Fruit fly (Drosophila melanogaster) whole organism, embryonic: ENCODE results near the gene Sirup.

Experiments used
- CG10209 ChIP-seq: fragments of 200-800 bp; sonication (Bioruptor generic); optimal IDR thresholded peaks from 3 replicates; lab custom pipeline; 2017; ENCODE audit warnings: missing biosample characterization, mild to moderate bottlenecking, missing genetic modification characterization, missing genetic modification reagents
- CG10431 ChIP-seq: fragments of 200-800 bp; sonication (Bioruptor generic); optimal IDR thresholded peaks from 3 replicates; lab custom pipeline; 2018; ENCODE audit warnings: missing biosample characterization, mild to moderate bottlenecking, missing genetic modification characterization
- CG12155 ChIP-seq: fragments of 200-800 bp; sonication (Bioruptor generic); optimal IDR thresholded peaks from 3 replicates; lab custom pipeline; 2016; ENCODE audit warnings: missing biosample characterization, missing genetic modification characterization
- CG13287 ChIP-seq: fragments of 200-800 bp; sonication (Bioruptor generic); IDR thresholded peaks from 2 replicates; pipeline ENCODE4 v1.3.6; 2022; ENCODE audit warnings: missing biosample characterization, missing genetic modification characterization; ENCODE audit not compliant: partially characterized antibody
- CG16813 ChIP-seq: fragments of 200-800 bp; sonication (Bioruptor generic); IDR thresholded peaks from 3 replicates; pipeline ENCODE4 v1.3.6; 2022; ENCODE audit warnings: missing biosample characterization, missing genetic modification characterization; ENCODE audit not compliant: partially characterized antibody
- CG17385 ChIP-seq: fragments of 200-800 bp; sonication (Bioruptor generic); optimal IDR thresholded peaks from 3 replicates; lab custom pipeline; 2018; ENCODE audit warnings: missing biosample characterization, mild to moderate bottlenecking, missing genetic modification characterization
- CG1792 ChIP-seq: fragments of 200-800 bp; sonication (Bioruptor generic); optimal IDR thresholded peaks from 2 replicates; lab custom pipeline; 2016; ENCODE audit warnings: missing biosample characterization, missing genetic modification characterization
- CG3407 ChIP-seq: fragments of 200-800 bp; sonication (Bioruptor generic); optimal IDR thresholded peaks from 2 replicates; lab custom pipeline; 2018; ENCODE audit warnings: missing biosample characterization, mild to moderate bottlenecking, missing genetic modification characterization
- CG34224 ChIP-seq: fragments of 200-800 bp; sonication (Bioruptor generic); IDR thresholded peaks from 3 replicates; pipeline ENCODE4 v1.3.6; 2022; ENCODE audit warnings: missing biosample characterization, missing genetic modification characterization; ENCODE audit not compliant: partially characterized antibody
- CG5245 ChIP-seq: fragments of 200-800 bp; sonication (Bioruptor generic); optimal IDR thresholded peaks from 3 replicates; lab custom pipeline; 2016; ENCODE audit warnings: missing biosample characterization, missing genetic modification characterization
- CG8924 ChIP-seq: fragments of 200-800 bp; optimal IDR thresholded peaks from 3 replicates; lab custom pipeline; 2019; ENCODE audit warnings: missing biosample characterization, mild to moderate bottlenecking, missing genetic modification characterization, moderate library complexity
- CG9932 ChIP-seq: fragments of 200-800 bp; sonication (Bioruptor generic); IDR thresholded peaks from 2 replicates; pipeline ENCODE4 v1.3.6; 2022; ENCODE audit warnings: missing biosample characterization, missing genetic modification characterization
- Deaf1 ChIP-seq: fragments of 200-800 bp; optimal IDR thresholded peaks from 3 replicates; lab custom pipeline; 2019; ENCODE audit warnings: missing biosample characterization, mild to moderate bottlenecking, missing genetic modification characterization, moderate library complexity
- Dll ChIP-seq: fragments of 200-800 bp; sonication (Bioruptor generic); IDR thresholded peaks from 4 replicates; pipeline ENCODE4 v1.3.6; 2022; ENCODE audit warnings: missing biosample characterization, missing genetic modification characterization; ENCODE audit not compliant: partially characterized antibody
- ERR ChIP-seq: fragments of 200-800 bp; sonication (Bioruptor generic); optimal IDR thresholded peaks from 2 replicates; lab custom pipeline; 2016; ENCODE audit warnings: missing biosample characterization, missing genetic modification characterization
- Gsc ChIP-seq: fragments of 200-800 bp; sonication (Bioruptor generic); IDR thresholded peaks from 2 replicates; pipeline ENCODE4 v1.3.6; 2022; ENCODE audit warnings: missing biosample characterization, missing genetic modification characterization
- HLHmδ ChIP-seq: fragments of 200-800 bp; sonication (Bioruptor generic); optimal IDR thresholded peaks from 2 replicates; lab custom pipeline; 2018; ENCODE audit warnings: missing biosample characterization, mild to moderate bottlenecking, missing genetic modification characterization, moderate library complexity
- Hr39 ChIP-seq: fragments of >200 bp; optimal IDR thresholded peaks from 2 replicates; lab custom pipeline; 2017
- Kr ChIP-seq: fragments of 200-800 bp; sonication (Bioruptor generic); optimal IDR thresholded peaks from 2 replicates; lab custom pipeline; 2017; ENCODE audit warnings: missing biosample characterization, mild to moderate bottlenecking, missing genetic modification characterization
- Med ChIP-seq: fragments of 200-800 bp; sonication (Bioruptor generic); peaks from one replicate; lab custom pipeline; 2016; ENCODE audit warnings: missing biosample characterization, missing genetic modification characterization, mild to moderate bottlenecking, inconsistent platforms, moderate library complexity
- NC2β ChIP-seq: fragments of 200-800 bp; sonication (Bioruptor generic); optimal IDR thresholded peaks from 2 replicates; lab custom pipeline; 2016; ENCODE audit warnings: missing biosample characterization, missing genetic modification characterization
- Nf-YC ChIP-seq: fragments of 200-800 bp; optimal IDR thresholded peaks from 3 replicates; lab custom pipeline; 2019; ENCODE audit warnings: missing biosample characterization, mild to moderate bottlenecking, missing genetic modification characterization, moderate library complexity
- PHDP ChIP-seq: fragments of 200-800 bp; sonication (Bioruptor generic); optimal IDR thresholded peaks from 3 replicates; lab custom pipeline; 2018; ENCODE audit warnings: missing biosample characterization, mild to moderate bottlenecking, missing genetic modification characterization, moderate library complexity
- Rx ChIP-seq: fragments of 200-800 bp; sonication (Bioruptor generic); IDR thresholded peaks from 2 replicates; pipeline ENCODE4 v1.3.6; 2022; ENCODE audit warnings: missing biosample characterization, missing genetic modification characterization
- Scr ChIP-seq: fragments of 200-800 bp; sonication (Bioruptor generic); IDR thresholded peaks from 2 replicates; pipeline ENCODE4 v1.3.6; 2022; ENCODE audit warnings: missing biosample characterization, missing genetic modification characterization; ENCODE audit not compliant: partially characterized antibody
- Sry-δ ChIP-seq: fragments of 200-800 bp; sonication (Bioruptor generic); optimal IDR thresholded peaks from 2 replicates; lab custom pipeline; 2016; ENCODE audit warnings: missing biosample characterization, missing genetic modification characterization
- amos ChIP-seq: fragments of 200-800 bp; sonication (Bioruptor generic); IDR thresholded peaks from 2 replicates; pipeline ENCODE4 v1.3.6; 2022; ENCODE audit warnings: missing biosample characterization, missing genetic modification characterization; ENCODE audit not compliant: partially characterized antibody
- ara ChIP-seq: fragments of 200-800 bp; sonication (Bioruptor generic); IDR thresholded peaks from 2 replicates; pipeline ENCODE4 v1.3.6; 2022; ENCODE audit warnings: missing biosample characterization, missing genetic modification characterization
- bbx ChIP-seq: fragments of 200-800 bp; sonication (Bioruptor generic); IDR thresholded peaks from 2 replicates; pipeline ENCODE4 v1.3.6; 2022; ENCODE audit warnings: missing biosample characterization, missing genetic modification characterization; ENCODE audit not compliant: partially characterized antibody
- croc ChIP-seq: fragments of 200-800 bp; sonication (Bioruptor generic); conservative IDR thresholded peaks from 3 replicates; pipeline ENCODE4 v1.3.6; 2022; ENCODE audit warnings: missing biosample characterization, missing genetic modification characterization
- da ChIP-seq: fragments of 200-800 bp; sonication (Bioruptor generic); optimal IDR thresholded peaks from 2 replicates; lab custom pipeline; 2016; ENCODE audit warnings: missing biosample characterization, missing genetic modification characterization
- dan ChIP-seq: fragments of 200-800 bp; sonication (Bioruptor generic); IDR thresholded peaks from 2 replicates; pipeline ENCODE4 v1.3.6; 2022; ENCODE audit warnings: missing biosample characterization, missing genetic modification characterization
- fd102C ChIP-seq: fragments of 200-800 bp; sonication (Bioruptor generic); optimal IDR thresholded peaks from 2 replicates; lab custom pipeline; 2018; ENCODE audit warnings: missing biosample characterization, mild to moderate bottlenecking, missing genetic modification characterization, moderate library complexity
- gce ChIP-seq: fragments of 200-800 bp; sonication (Bioruptor generic); IDR thresholded peaks from 3 replicates; pipeline ENCODE4 v1.3.6; 2022; ENCODE audit warnings: missing biosample characterization, missing genetic modification characterization
- knrl ChIP-seq: fragments of 200-800 bp; sonication (Bioruptor generic); IDR thresholded peaks from 3 replicates; pipeline ENCODE4 v1.3.6; 2022; ENCODE audit warnings: missing biosample characterization, missing genetic modification characterization; ENCODE audit not compliant: partially characterized antibody
- lov ChIP-seq, 2 experiments: fragments of 200-800 bp in 1 of 2; fragments of >200 bp in 1 of 2; sonication (Bioruptor generic) in 1 of 2; IDR thresholded peaks in 1 of 2; optimal IDR thresholded peaks in 1 of 2; 2 replicates in 1 of 2; 3 replicates in 1 of 2; pipeline versions ENCODE4 v1.3.6 to Lab custom; 2017 to 2022; ENCODE audit warnings: missing biosample characterization in 1 of 2, missing genetic modification characterization in 1 of 2
- mld ChIP-seq: fragments of 200-800 bp; sonication (Bioruptor generic); IDR thresholded peaks from 3 replicates; pipeline ENCODE4 v1.3.6; 2022; ENCODE audit warnings: missing biosample characterization, missing genetic modification characterization; ENCODE audit not compliant: partially characterized antibody
- nau ChIP-seq: fragments of 200-800 bp; sonication (Bioruptor generic); optimal IDR thresholded peaks from 3 replicates; lab custom pipeline; 2017; ENCODE audit warnings: missing biosample characterization, mild to moderate bottlenecking, missing genetic modification characterization, missing genetic modification reagents
- sens ChIP-seq: fragments of 200-800 bp; sonication (Bioruptor generic); peaks from one replicate; lab custom pipeline; 2016; ENCODE audit warnings: missing biosample characterization, missing genetic modification characterization
- so ChIP-seq: fragments of 200-800 bp; sonication (Bioruptor generic); IDR thresholded peaks from 3 replicates; pipeline ENCODE4 v1.3.6; 2022; ENCODE audit warnings: missing biosample characterization, missing genetic modification characterization
- ssp ChIP-seq: fragments of 200-800 bp; sonication (Bioruptor generic); IDR thresholded peaks from 2 replicates; pipeline ENCODE4 v1.3.6; 2022; ENCODE audit warnings: missing biosample characterization, missing genetic modification characterization
- stc ChIP-seq: fragments of 200-800 bp; sonication (Bioruptor generic); IDR thresholded peaks from 2 replicates; pipeline ENCODE4 v1.3.6; 2022; ENCODE audit warnings: missing biosample characterization, missing genetic modification characterization
- unc-4 ChIP-seq: fragments of 200-800 bp; sonication (Bioruptor generic); IDR thresholded peaks from 2 replicates; pipeline ENCODE4 v1.3.6; 2022; ENCODE audit warnings: missing biosample characterization, missing genetic modification characterization; ENCODE audit not compliant: partially characterized antibody
- unpg ChIP-seq: fragments of 200-800 bp; sonication (Bioruptor generic); optimal IDR thresholded peaks from 3 replicates; lab custom pipeline; 2018; ENCODE audit warnings: missing biosample characterization, mild to moderate bottlenecking, missing genetic modification characterization, moderate library complexity
- zen2 ChIP-seq: fragments of 200-800 bp; sonication (Bioruptor generic); IDR thresholded peaks from 3 replicates; pipeline ENCODE4 v1.3.6; 2022; ENCODE audit warnings: missing biosample characterization, missing genetic modification characterization; ENCODE audit not compliant: partially characterized antibody
- zfh2 ChIP-seq: fragments of 200-800 bp; sonication (Bioruptor generic); optimal IDR thresholded peaks from 2 replicates; lab custom pipeline; 2016; ENCODE audit warnings: missing biosample characterization, missing genetic modification characterization

The Sirup gene

dm6 chr2L:8029160-8029852 is 30.6 kb downstream of the Sirup start, which contains the start of gene baf (continued):
- TF ChIP-seq Rx (GFP tag; lab: Robert Waterston, UW): no peak
- no peak for TF ChIP-seq nau
- no peak for TF ChIP-seq NC2β (GFP tag; lab: Kevin White, UChicago)
- no peak for TF ChIP-seq PHDP

dm6 chr2L:8030102-8030501 is 31.4 kb downstream of the Sirup start:
- TF ChIP-seq Sry-δ (GFP tag; lab: Kevin White, UChicago) (peak; percentile 58), ERR (GFP tag; lab: Kevin White, UChicago) (no peak), so (GFP tag; lab: Robert Waterston, UW) (no peak), Dll (peak; percentile 28; the same call in 1 of the 4 replicates), CG8924 (no peak), CG13287 (peak; percentile 40), CG12155 (GFP tag; lab: Kevin White, UChicago) (peak; percentile 95), Deaf1 (tag; lab: Kevin White, UChicago) (no peak), Scr (GFP tag; lab: Robert Waterston, UW) (peak; percentile 59), unc-4 (GFP tag; lab: Robert Waterston, UW) (peak; percentile 37), Hr39 (lab: Kevin White, UChicago) (no peak), stc (peak; percentile 34; the same call in 1 of the 2 replicates), CG9932 (GFP tag; lab: Robert Waterston, UW) (peak; percentile 15; the same call in 1 of the 2 replicates), CG3407 (GFP tag; lab: Kevin White, UChicago) (no peak), CG34224 (GFP tag; lab: Robert Waterston, UW) (0 out of 3 replicates have a peak, but pooled peaks have one; percentile 8), ara (GFP tag; lab: Robert Waterston, UW) (no peak), amos (GFP tag; lab: Robert Waterston, UW) (peak; percentile 43; the same call in 1 of the 2 replicates), knrl (GFP tag; lab: Robert Waterston, UW) (peak; percentile 17; the same call in 1 of the 3 replicates), CG16813 (GFP tag; lab: Robert Waterston, UW) (no peak), bbx (GFP tag; lab: Robert Waterston, UW) (0 out of 2 replicates have a peak, but pooled peaks have one; percentile 20), CG10431 (GFP tag; lab: Kevin White, UChicago) (no peak), Med (GFP tag; lab: Kevin White, UChicago) (peak; percentile 62)

- TF ChIP-seq sens (GFP tag; lab: Kevin White, UChicago) (peak; percentile 41), fd102C (GFP tag; lab: Kevin White, UChicago) (no peak), CG1792 (GFP tag; lab: Kevin White, UChicago) (no peak), CG17385 (no peak), da (no peak), Nf-YC (peak; percentile 81), mld (GFP tag; lab: Robert Waterston, UW) (no peak), Gsc (GFP tag; lab: Robert Waterston, UW) (no peak), ssp (GFP tag; lab: Robert Waterston, UW) (no peak), CG10209 (GFP tag; lab: Kevin White, UChicago) (no peak), unpg (no peak), Kr (GFP tag; lab: Kevin White, UChicago) (no peak), croc (GFP tag; lab: Robert Waterston, UW) (no peak), HLHmδ (GFP tag; lab: Kevin White, UChicago) (peak; percentile 54), gce (GFP tag; lab: Robert Waterston, UW) (no peak), dan (GFP tag; lab: Robert Waterston, UW) (no peak), lov (optimal IDR thresholded peaks at IDR 0.05; lab: Kevin White, UChicago) (no peak), lov (GFP tag; IDR thresholded peaks at IDR 0.05; lab: Robert Waterston, UW) (no peak), zfh2 (GFP tag; lab: Kevin White, UChicago) (no peak), zen2 (GFP tag; lab: Robert Waterston, UW) (no peak), CG5245 (no peak)
Measured at dm6 chr2L:8030693-8031210, 32.1 kb downstream of the Sirup start, which contains the start of gene Cka. Gene Cka, plus strand, starts transcription at chr2L:8030721.
